Fruit fly (Drosophila melanogaster): ENCODE measurements around the gene CG4520.

DNA sequence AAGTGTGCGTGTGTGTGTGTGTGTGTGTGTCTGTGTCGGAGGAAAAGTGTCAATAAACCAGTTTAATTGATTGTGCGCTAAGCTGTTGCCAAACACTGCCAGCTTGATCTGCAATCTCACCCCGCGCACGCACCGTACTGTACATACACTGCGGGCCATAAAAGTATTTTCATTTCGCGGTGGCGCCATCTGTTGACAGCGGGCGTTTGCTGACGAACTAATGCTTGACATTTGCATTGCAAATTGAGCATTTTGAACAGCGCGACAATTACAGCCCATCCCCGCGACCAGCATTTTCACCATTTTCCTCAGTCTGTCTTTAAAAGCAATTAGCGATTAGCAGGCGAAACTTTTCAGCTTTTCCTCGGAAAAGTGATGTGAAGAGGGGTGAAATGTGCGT, 13.8 kb upstream of the CG4520 start:
- TF ChIP-seq Myc (optimal IDR thresholded peaks at IDR 0.05) (no peak), h (optimal IDR thresholded peaks at IDR 0.05) (no peak), psq (optimal IDR thresholded peaks at IDR 0.05) (no peak), insv (optimal IDR thresholded peaks at IDR 0.05) (no peak), Sin3A (optimal IDR thresholded peaks at IDR 0.05) (no peak), ttk (optimal IDR thresholded peaks at IDR 0.05) (no peak)
